Worm (Caenorhabditis elegans) whole organism, L3 larva: Measurements from ENCODE around the gene F35D2.2.

Source experiments
- ceh-9 ChIP-seq: sonication (generic microtip); optimal IDR thresholded peaks from 2 replicates; lab custom pipeline; 2018; ENCODE audit warnings: missing biosample characterization, missing genetic modification characterization
- egl-27 ChIP-seq: sonication (generic microtip); optimal IDR thresholded peaks from 4 replicates; lab custom pipeline; 2017; ENCODE audit warnings: missing biosample characterization, missing genetic modification reagents, missing genetic modification characterization
- elt-1 ChIP-seq: fragments of 150-350 bp; optimal IDR thresholded peaks from 2 replicates; lab custom pipeline; 2014; ENCODE audit warnings: missing biosample characterization, missing genetic modification characterization
- jun-1 ChIP-seq: fragments of 150-350 bp; optimal IDR thresholded peaks from 2 replicates; lab custom pipeline; 2014; ENCODE audit warnings: missing biosample characterization, missing genetic modification reagents, missing genetic modification characterization
- lin-39 ChIP-seq: fragments of 150-350 bp; optimal IDR thresholded peaks from 2 replicates; lab custom pipeline; 2018; ENCODE audit warnings: missing biosample characterization, missing genetic modification reagents, missing genetic modification characterization
- unc-39 ChIP-seq: sonication (generic microtip); optimal IDR thresholded peaks from 4 replicates; lab custom pipeline; 2017; ENCODE audit warnings: missing biosample characterization, missing genetic modification characterization
- ztf-11 ChIP-seq: fragments of 150-350 bp; optimal IDR thresholded peaks from 2 replicates; lab custom pipeline; 2014; ENCODE audit warnings: missing biosample characterization, missing genetic modification characterization

DNA sequence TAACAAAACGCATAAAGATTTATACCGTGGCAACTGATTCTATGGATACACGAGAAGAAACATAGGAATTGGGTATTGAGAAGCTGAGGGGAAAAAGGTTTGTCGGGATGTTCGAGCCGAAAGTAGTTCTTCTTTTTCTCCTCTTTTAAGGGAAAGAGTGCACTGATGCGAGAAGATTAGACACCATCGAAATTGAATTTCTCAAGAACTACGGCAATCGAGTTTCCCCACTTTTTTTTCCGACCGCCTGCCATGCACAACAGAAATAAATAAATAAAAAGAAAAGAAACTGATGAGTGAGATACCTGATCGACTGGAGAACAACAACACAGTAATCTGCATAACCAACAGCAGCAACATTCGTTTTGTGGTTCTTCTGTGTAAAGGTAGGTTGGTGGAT, 20.0 kb downstream of the F35D2.2 start:
- TF ChIP-seq ztf-11 (tag; lab: Kevin White, UChicago) = no peak
- no peak for TF ChIP-seq egl-27 (tag; lab: Kevin White, UChicago)
- TF ChIP-seq jun-1 (tag; lab: Kevin White, UChicago) = no peak
- TF ChIP-seq lin-39 (tag; lab: Kevin White, UChicago) = no peak
- no peak for TF ChIP-seq elt-1 (tag; lab: Kevin White, UChicago)
- TF ChIP-seq ceh-9 (tag; lab: Kevin White, UChicago) = no peak
- TF ChIP-seq unc-39 (tag; lab: Kevin White, UChicago) = no peak
